Worm (Caenorhabditis elegans): ENCODE results near the gene T24E12.2.

T24E12.2 gene

DNA sequence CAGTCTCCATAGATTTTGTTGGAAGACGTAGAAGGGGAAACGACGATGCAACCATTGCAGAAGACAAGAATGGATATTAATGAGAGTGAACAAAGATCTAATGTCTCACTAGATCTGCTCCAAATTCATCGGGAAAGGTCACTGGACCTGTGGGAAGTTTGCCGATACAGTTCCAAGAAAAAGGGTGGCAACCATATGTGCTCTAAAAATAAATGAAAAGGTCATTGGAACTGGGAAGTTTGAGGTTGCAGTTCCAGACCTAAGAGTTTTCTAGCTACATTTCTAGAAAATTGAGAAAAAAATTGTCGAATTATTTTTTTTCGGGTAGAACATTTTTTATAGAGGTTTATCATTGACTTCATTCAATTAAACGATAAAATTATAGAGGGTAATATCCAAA, 35.3 kb upstream of the T24E12.2 start, which contains the start of gene fbxb-92:
TSS of gene fbxb-92 (minus strand) at position 101 of the 400 bp plus-strand sequence.
- TF ChIP-seq sup-37 (GFP tag; optimal IDR thresholded peaks at IDR 0.05) (no peak), sox-4 (tag; optimal IDR thresholded peaks at IDR 0.05) (no peak), nhr-28 (tag; optimal IDR thresholded peaks at IDR 0.05) (no peak), nhr-20 (tag; optimal IDR thresholded peaks at IDR 0.05) (no peak), ets-5 (GFP tag; IDR thresholded peaks at IDR 0.05) (no peak), efl-3 (GFP tag; optimal IDR thresholded peaks at IDR 0.05) (no peak), efl-1 (optimal IDR thresholded peaks at IDR 0.05) (no peak), efl-1 (GFP tag; optimal IDR thresholded peaks at IDR 0.05 in 1 of 2) (no peak), hlh-4 (tag; optimal IDR thresholded peaks at IDR 0.05) (no peak), mep-1 (tag; optimal IDR thresholded peaks at IDR 0.05) (no peak), egl-27 (tag; optimal IDR thresholded peaks at IDR 0.05) (no peak), pag-3 (tag; optimal IDR thresholded peaks at IDR 0.05; ENCODE audit: borderline replicate concordance, insufficient read depth) (no peak)

- TF ChIP-seq lin-35 (GFP tag; optimal IDR thresholded peaks at IDR 0.05) = no peak
- TF ChIP-seq skn-1 (tag; optimal IDR thresholded peaks at IDR 0.05) = no peak
- TF ChIP-seq xbp-1 (tag; optimal IDR thresholded peaks at IDR 0.05) = no peak
- no peak for TF ChIP-seq elt-2 (tag; optimal IDR thresholded peaks at IDR 0.05)
- no peak for TF ChIP-seq C16A3.4 (tag; optimal IDR thresholded peaks at IDR 0.05)
- no peak for TF ChIP-seq lir-3 (tag; optimal IDR thresholded peaks at IDR 0.05; ENCODE audit: poor library complexity)
- no peak for TF ChIP-seq ceh-82 (tag; optimal IDR thresholded peaks at IDR 0.05)
- no peak for TF ChIP-seq nhr-12 (tag; optimal IDR thresholded peaks at IDR 0.05)
- TF ChIP-seq dsc-1 (tag; optimal IDR thresholded peaks at IDR 0.05) = no peak
Observed at ce11 chrII:3748719-3749118, 34.0 kb upstream of the T24E12.2 start, which contains the start of gene fbxb-90. Gene fbxb-90 (minus strand): TSS chrII:3748819.

- TF ChIP-seq hpl-2 (GFP tag; optimal IDR thresholded peaks at IDR 0.05) (no peak), nhr-84 (tag; optimal IDR thresholded peaks at IDR 0.05) (no peak), lin-15B (tag; optimal IDR thresholded peaks at IDR 0.05) (no peak), C34B4.2 (tag; optimal IDR thresholded peaks at IDR 0.05) (no peak), sox-4 (tag; optimal IDR thresholded peaks at IDR 0.05) (no peak), aha-1 (tag; optimal IDR thresholded peaks at IDR 0.05) (no peak), egl-13 (tag; optimal IDR thresholded peaks at IDR 0.05) (no peak), irx-1 (tag; optimal IDR thresholded peaks at IDR 0.05) (no peak), nhr-28 (tag; optimal IDR thresholded peaks at IDR 0.05) (no peak), snu-23 (GFP tag; optimal IDR thresholded peaks at IDR 0.05) (no peak), efl-3 (GFP tag; optimal IDR thresholded peaks at IDR 0.05) (no peak), hlh-4 (tag; optimal IDR thresholded peaks at IDR 0.05) (no peak), nhr-20 (tag; optimal IDR thresholded peaks at IDR 0.05) (no peak), ama-1 (optimal IDR thresholded peaks at IDR 0.05) (no peak), ztf-4 (tag; optimal IDR thresholded peaks at IDR 0.05) (no peak), nhr-71 (tag; optimal IDR thresholded peaks at IDR 0.05) (no peak), tlp-1 (tag; optimal IDR thresholded peaks at IDR 0.05) (no peak), rnt-1 (tag; optimal IDR thresholded peaks at IDR 0.05) (no peak), C16A3.4 (tag; optimal IDR thresholded peaks at IDR 0.05) (no peak)
Observed at ce11 chrII:3750685-3751084, 32.1 kb upstream of the T24E12.2 start, which contains the start of gene fbxb-91. Gene fbxb-91 (minus strand): TSS chrII:3750785.

ce11 chrII:3752184-3752583, 30.6 kb upstream of the T24E12.2 start, which contains the start of gene sdz-11:
Gene sdz-11 (minus strand): TSS chrII:3752284.
- TF ChIP-seq snu-23 (GFP tag; optimal IDR thresholded peaks at IDR 0.05) (no peak), fkh-8 (tag; optimal IDR thresholded peaks at IDR 0.05) (no peak), lin-15B (tag; optimal IDR thresholded peaks at IDR 0.05) (no peak), ceh-90 (tag; optimal IDR thresholded peaks at IDR 0.05) (no peak)

- TF ChIP-seq fkh-4 (tag; optimal IDR thresholded peaks at IDR 0.05; ENCODE audit: borderline replicate concordance) (no peak), zag-1 (tag; optimal IDR thresholded peaks at IDR 0.05) (no peak), F16B12.6 (tag; optimal IDR thresholded peaks at IDR 0.05) (no peak)
Observed at ce11 chrII:3753598-3753997, 29.2 kb upstream of the T24E12.2 start, which contains the start of gene rcd-1. Gene rcd-1 (plus strand): TSS chrII:3753898.
